Fruit fly (Drosophila melanogaster): Measurements from ENCODE around the gene CG34324.

DNA sequence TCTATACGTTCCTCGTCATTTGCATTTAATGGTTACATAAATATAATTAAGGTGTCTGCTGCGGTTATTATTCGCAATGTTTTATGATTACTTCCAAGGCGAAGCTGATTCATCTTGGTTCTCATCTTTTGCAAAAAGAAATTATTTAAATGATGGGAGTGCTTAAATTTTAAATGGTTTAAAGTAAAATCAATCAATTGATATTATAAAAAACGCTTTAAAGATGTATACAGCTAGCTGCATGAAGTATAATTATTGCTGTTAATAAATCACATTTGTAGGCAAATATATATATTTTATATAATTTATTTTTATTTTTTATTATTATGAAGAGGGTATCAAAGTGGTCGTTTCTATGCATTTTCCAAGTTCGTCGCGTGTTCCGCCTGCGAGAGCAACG is 6.7 kb downstream of the CG34324 start:
- TF ChIP-seq CG1620 (GFP tag; optimal IDR thresholded peaks at IDR 0.05) (no peak), CG5204 (GFP tag; optimal IDR thresholded peaks at IDR 0.05) (no peak), toe (GFP tag; optimal IDR thresholded peaks at IDR 0.05) (no peak), pad (GFP tag; optimal IDR thresholded peaks at IDR 0.05) (no peak), kay (GFP tag; ENCODE audit: borderline replicate concordance) (no peak), CG7101 (tag; optimal IDR thresholded peaks at IDR 0.05) (no peak), Crg-1 (GFP tag; optimal IDR thresholded peaks at IDR 0.05) (no peak)

Data from whole organism, adult.